Worm (Caenorhabditis elegans): ENCODE results near the gene ril-2.

ce11 chrV:12632048-12632447, 33.1 kb upstream of the ril-2 start, which contains the start of gene srx-113:
- TF ChIP-seq pha-4 (tag; optimal IDR thresholded peaks at IDR 0.05) (no peak), Y22D7AL.16 (tag; optimal IDR thresholded peaks at IDR 0.05) (no peak), fkh-10 (GFP tag; optimal IDR thresholded peaks at IDR 0.05) (no peak), syd-9 (tag; optimal IDR thresholded peaks at IDR 0.05) (no peak)
